Worm (Caenorhabditis elegans) whole organism, L1 larva: ENCODE data around the gene pdl-1.

Experiments used
- C04F5.9 ChIP-seq: sonication (generic microtip); optimal IDR thresholded peaks from 2 replicates; lab custom pipeline; 2016; ENCODE audit warnings: missing genetic modification characterization, missing compliant biosample characterization
- F16B12.6 ChIP-seq: fragments of 150-350 bp; optimal IDR thresholded peaks from 2 replicates; lab custom pipeline; 2014; ENCODE audit warnings: missing biosample characterization, missing genetic modification characterization
- blmp-1 ChIP-seq: fragments of 150-350 bp; optimal IDR thresholded peaks from 2 replicates; lab custom pipeline; 2014; ENCODE audit warnings: missing biosample characterization, missing genetic modification characterization
- ceh-82 ChIP-seq, 3 experiments: fragments of 150-350 bp in 1 of 3; sonication (generic microtip) in 2 of 3; optimal IDR thresholded peaks; 2 replicates each; lab custom pipeline; 2014 to 2017; ENCODE audit warnings: missing biosample characterization in 3 of 3, missing genetic modification characterization in 3 of 3
- ces-1 ChIP-seq: fragments of 150-350 bp; optimal IDR thresholded peaks from 2 replicates; lab custom pipeline; 2014; ENCODE audit warnings: missing biosample characterization, missing genetic modification reagents, missing genetic modification characterization
- efl-1 ChIP-seq, 4 experiments: fragments of 150-350 bp; optimal IDR thresholded peaks in 3 of 4; peaks in 1 of 4; 1 replicate in 1 of 4; 2 replicates in 3 of 4; lab custom pipeline; 2014; ENCODE audit warnings: missing biosample characterization in 2 of 4, missing genetic modification characterization in 2 of 4, missing genetic modification reagents in 2 of 4
- efl-3 ChIP-seq: fragments of 200-800 bp; sonication (Bioruptor generic); optimal IDR thresholded peaks from 2 replicates; lab custom pipeline; 2018; ENCODE audit warnings: mild to moderate bottlenecking, missing genetic modification characterization, missing compliant biosample characterization
- egl-13 ChIP-seq: sonication (generic microtip); optimal IDR thresholded peaks from 2 replicates; lab custom pipeline; 2016; ENCODE audit warnings: missing genotype, missing genetic modification reagents, missing genetic modification characterization, missing compliant biosample characterization
- elt-2 ChIP-seq: sonication (generic microtip); optimal IDR thresholded peaks from 2 replicates; lab custom pipeline; 2016; ENCODE audit warnings: missing genetic modification characterization, mild to moderate bottlenecking, inconsistent platforms, missing compliant biosample characterization, missing genetic modification reagents
- fkh-10 ChIP-seq: sonication (generic microtip); optimal IDR thresholded peaks from 2 replicates; lab custom pipeline; 2017; ENCODE audit warnings: missing biosample characterization, missing genetic modification reagents, missing genetic modification characterization
- fkh-4 ChIP-seq: sonication (generic microtip); optimal IDR thresholded peaks from 2 replicates; lab custom pipeline; 2016; ENCODE audit warnings: missing compliant biosample characterization, missing genetic modification characterization, borderline replicate concordance
- hpl-2 ChIP-seq: fragments of 150-350 bp; optimal IDR thresholded peaks from 2 replicates; lab custom pipeline; 2014; ENCODE audit warnings: missing biosample characterization, missing genetic modification reagents, missing genetic modification characterization
- irx-1 ChIP-seq: sonication (generic microtip); optimal IDR thresholded peaks from 2 replicates; lab custom pipeline; 2016; ENCODE audit warnings: missing genetic modification characterization, missing compliant biosample characterization
- isw-1 ChIP-seq: fragments of 200-800 bp; sonication (Bioruptor generic); IDR thresholded peaks from 2 replicates; pipeline ENCODE4 v1.3.6; 2022; ENCODE audit warnings: missing genetic modification characterization, missing compliant biosample characterization
- lin-13 ChIP-seq: fragments of 150-350 bp; optimal IDR thresholded peaks from 2 replicates; lab custom pipeline; 2014; ENCODE audit warnings: missing biosample characterization, missing genetic modification reagents, missing genetic modification characterization
- lin-15B ChIP-seq: fragments of 150-350 bp; sonication (generic microtip); optimal IDR thresholded peaks from 3 replicates; lab custom pipeline; 2014; ENCODE audit warnings: missing biosample characterization, missing genetic modification characterization
- lin-35 ChIP-seq, 2 experiments: fragments of 150-350 bp; optimal IDR thresholded peaks; 2 replicates each; lab custom pipeline; 2014; ENCODE audit warnings: missing biosample characterization in 2 of 2, missing genetic modification characterization in 2 of 2, missing genetic modification reagents in 2 of 2
- lir-3 ChIP-seq: sonication (generic microtip); optimal IDR thresholded peaks from 2 replicates; lab custom pipeline; 2016; ENCODE audit warnings: mild to moderate bottlenecking, missing genetic modification characterization, moderate library complexity, missing compliant biosample characterization; ENCODE audit not compliant: poor library complexity
- lsy-2 ChIP-seq, 2 experiments: fragments of 150-350 bp; optimal IDR thresholded peaks; 2 replicates each; lab custom pipeline; 2014; ENCODE audit warnings: missing biosample characterization in 2 of 2, missing genetic modification characterization in 2 of 2
- mdl-1 ChIP-seq, 2 experiments: fragments of 150-350 bp; optimal IDR thresholded peaks; 2 replicates each; lab custom pipeline; 2014 to 2017; ENCODE audit warnings: missing biosample characterization in 2 of 2, missing genetic modification characterization in 2 of 2, inconsistent platforms in 1 of 2
- mep-1 ChIP-seq: fragments of 150-350 bp; optimal IDR thresholded peaks from 2 replicates; lab custom pipeline; 2014; ENCODE audit warnings: missing biosample characterization, missing genetic modification characterization
- nhr-20 ChIP-seq: sonication (generic microtip); optimal IDR thresholded peaks from 2 replicates; lab custom pipeline; 2016; ENCODE audit warnings: mild to moderate bottlenecking, missing genetic modification characterization, missing compliant biosample characterization
- nhr-47 ChIP-seq: sonication (generic microtip); optimal IDR thresholded peaks from 2 replicates; lab custom pipeline; 2016; ENCODE audit warnings: mild to moderate bottlenecking, missing genetic modification characterization, moderate library complexity, missing compliant biosample characterization
- nhr-76 ChIP-seq: sonication (generic microtip); optimal IDR thresholded peaks from 2 replicates; lab custom pipeline; 2017; ENCODE audit warnings: missing biosample characterization, missing genetic modification characterization
- nhr-90 ChIP-seq: sonication (generic microtip); optimal IDR thresholded peaks from 2 replicates; lab custom pipeline; 2016; ENCODE audit warnings: mild to moderate bottlenecking, missing genetic modification characterization, missing compliant biosample characterization; ENCODE audit not compliant: poor library complexity
- pag-3 ChIP-seq: sonication (generic microtip); optimal IDR thresholded peaks from 2 replicates; lab custom pipeline; 2017; ENCODE audit warnings: missing genetic modification characterization, mild to moderate bottlenecking, missing compliant biosample characterization, antibody characterized with exemption, borderline replicate concordance; ENCODE audit not compliant: insufficient read depth
- pqm-1 ChIP-seq: sonication (generic microtip); optimal IDR thresholded peaks from 3 replicates; lab custom pipeline; 2017; ENCODE audit warnings: missing biosample characterization, missing genetic modification characterization
- snu-23 ChIP-seq: sonication (generic microtip); optimal IDR thresholded peaks from 2 replicates; lab custom pipeline; 2016; ENCODE audit warnings: missing genetic modification characterization, missing compliant biosample characterization
- sox-4 ChIP-seq: sonication (generic microtip); optimal IDR thresholded peaks from 2 replicates; lab custom pipeline; 2016; ENCODE audit warnings: missing genetic modification characterization, missing compliant biosample characterization
- sptf-1 ChIP-seq: fragments of 150-350 bp; optimal IDR thresholded peaks from 2 replicates; lab custom pipeline; 2014; ENCODE audit warnings: missing biosample characterization, missing genetic modification characterization
- tbx-2 ChIP-seq: sonication (generic microtip); optimal IDR thresholded peaks from 2 replicates; lab custom pipeline; 2016; ENCODE audit warnings: missing genetic modification characterization, missing compliant biosample characterization
- unc-98 ChIP-seq: fragments of 200-800 bp; sonication (Bioruptor generic); IDR thresholded peaks from 2 replicates; pipeline ENCODE4 v1.3.6; 2022; ENCODE audit warnings: missing genetic modification characterization, missing compliant biosample characterization
- vab-15 ChIP-seq: sonication (generic microtip); optimal IDR thresholded peaks from 2 replicates; lab custom pipeline; 2017; ENCODE audit warnings: missing genotype, mild to moderate bottlenecking, missing genetic modification characterization, missing compliant biosample characterization
- zip-4 ChIP-seq: fragments of 200-800 bp; sonication (Bioruptor generic); optimal IDR thresholded peaks from 2 replicates; lab custom pipeline; 2018; ENCODE audit warnings: mild to moderate bottlenecking, missing genetic modification characterization, moderate library complexity, missing compliant biosample characterization
- ztf-11 ChIP-seq, 2 experiments: sonication (generic microtip); optimal IDR thresholded peaks; 2 replicates each; lab custom pipeline; 2016 to 2017; ENCODE audit warnings: missing genetic modification characterization in 2 of 2, missing biosample characterization in 1 of 2, missing compliant biosample characterization in 1 of 2
- ztf-4 ChIP-seq: fragments of 150-350 bp; optimal IDR thresholded peaks from 2 replicates; lab custom pipeline; 2014; ENCODE audit warnings: missing biosample characterization, missing genetic modification characterization

The pdl-1 gene

ce11 chrII:7187110-7187509 is 3.5 kb downstream of the pdl-1 start, which contains the start of gene C27H5.6:
TSS of gene C27H5.6 (minus strand) at chrII:7187210.
- TF ChIP-seq egl-13 (tag; lab: Kevin White, UChicago) = no peak
- TF ChIP-seq lir-3 (tag; lab: Kevin White, UChicago) = peak; percentile 34

ce11 chrII:7189120-7189519 is 5.5 kb downstream of the pdl-1 start, which contains the start of gene E04F6.4:
TSS of gene E04F6.4 (plus strand) at chrII:7189420.
- no peak for TF ChIP-seq nhr-90 (tag; lab: Kevin White, UChicago)
- no peak for TF ChIP-seq blmp-1 (tag; lab: Kevin White, UChicago)
- TF ChIP-seq snu-23 (GFP tag; lab: Kevin White, UChicago) = no peak
- no peak for TF ChIP-seq isw-1
- TF ChIP-seq zip-4 = no peak
- TF ChIP-seq pag-3 (tag; lab: Kevin White, UChicago) = no peak
- TF ChIP-seq fkh-4 (tag; lab: Kevin White, UChicago) = no peak
- no peak for TF ChIP-seq sox-4 (tag; lab: Kevin White, UChicago)
- TF ChIP-seq pqm-1 (tag; lab: Kevin White, UChicago) = no peak
- TF ChIP-seq hpl-2 (GFP tag; lab: Kevin White, UChicago) = no peak
- TF ChIP-seq efl-3 (GFP tag; lab: Kevin White, UChicago) = no peak
- TF ChIP-seq ztf-11 (tag; optimal IDR thresholded peaks at IDR 0.05; lab: Kevin White, UChicago) = no peak

DNA sequence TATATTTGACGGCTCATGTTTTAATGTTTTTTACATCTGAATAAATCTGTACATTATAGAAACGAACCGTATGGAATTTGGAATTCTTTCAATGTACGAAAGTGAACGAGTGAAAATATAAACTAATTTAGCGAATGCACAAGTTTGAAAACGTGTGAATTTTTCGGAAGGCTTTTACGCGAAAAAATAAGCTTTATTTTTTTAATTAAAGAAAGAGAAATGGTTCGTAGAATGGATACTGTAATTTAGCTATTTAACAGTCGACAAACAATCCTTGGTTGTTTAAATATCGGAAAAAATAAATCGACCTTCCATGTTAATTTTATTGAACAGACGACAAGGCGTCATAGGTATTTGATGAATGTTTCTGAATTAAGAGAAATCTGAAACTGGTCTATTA is 11.9 kb downstream of the pdl-1 start, which contains the start of gene acdh-12:
Gene acdh-12, minus strand, starts transcription at position 101 of the 400 bp plus-strand sequence.
- TF ChIP-seq blmp-1 (tag; lab: Kevin White, UChicago) = no peak
- TF ChIP-seq snu-23 (GFP tag; lab: Kevin White, UChicago) = no peak
- TF ChIP-seq nhr-47 (tag; lab: Kevin White, UChicago) = no peak
- no peak for TF ChIP-seq lin-13
- TF ChIP-seq unc-98 (GFP tag; lab: Robert Waterston, UW) = no peak
- no peak for TF ChIP-seq ceh-82 (tag; optimal IDR thresholded peaks at IDR 0.05; lab: Kevin White, UChicago)
- TF ChIP-seq fkh-4 (tag; lab: Kevin White, UChicago) = no peak
- TF ChIP-seq vab-15 (tag; lab: Kevin White, UChicago) = no peak
- no peak for TF ChIP-seq efl-1 (optimal IDR thresholded peaks at IDR 0.05; lab: Kevin White, UChicago)
- TF ChIP-seq efl-1 (GFP tag; optimal IDR thresholded peaks at IDR 0.05 in 1 of 2; lab: Kevin White, UChicago) = no peak
- no peak for TF ChIP-seq tbx-2 (tag; lab: Kevin White, UChicago)
- TF ChIP-seq fkh-10 = no peak
- TF ChIP-seq lsy-2 (tag; optimal IDR thresholded peaks at IDR 0.05; lab: Kevin White, UChicago) = no peak
- no peak for TF ChIP-seq sox-4 (tag; lab: Kevin White, UChicago)
- no peak for TF ChIP-seq irx-1 (tag; lab: Kevin White, UChicago)
- no peak for TF ChIP-seq sptf-1
- no peak for TF ChIP-seq C04F5.9
- no peak for TF ChIP-seq nhr-76 (tag; lab: Kevin White, UChicago)

DNA sequence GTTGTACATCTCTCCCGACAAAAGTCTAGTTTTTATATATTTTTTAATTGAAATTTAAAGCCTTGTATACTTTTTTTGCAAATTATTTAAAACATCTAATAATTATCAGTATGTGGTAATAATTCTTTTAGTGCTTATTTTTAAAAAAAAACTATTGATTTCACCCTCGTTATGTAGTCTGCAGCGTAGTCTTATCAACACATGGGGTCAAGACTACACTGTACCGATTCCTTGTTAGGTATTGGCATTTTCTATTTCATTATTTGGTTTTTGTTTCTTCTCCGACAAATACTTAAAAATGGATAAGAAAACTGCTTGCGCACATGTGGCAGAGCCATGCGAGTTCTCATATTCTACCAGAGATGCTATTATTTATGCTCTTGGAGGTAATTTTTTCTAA is 12.4 kb downstream of the pdl-1 start, which contains the start of gene maoc-1:
Gene maoc-1, plus strand, starts transcription at position 237 of the 400 bp plus-strand sequence.
- TF ChIP-seq mdl-1 (tag; optimal IDR thresholded peaks at IDR 0.05; lab: Kevin White, UChicago) = no peak
- no peak for TF ChIP-seq lin-15B
- no peak for TF ChIP-seq ztf-4 (tag; lab: Kevin White, UChicago)
- peak; percentile 36 for TF ChIP-seq nhr-20
- TF ChIP-seq isw-1 = no peak
- TF ChIP-seq mep-1 = no peak
- TF ChIP-seq lin-35 (GFP tag; optimal IDR thresholded peaks at IDR 0.05; lab: Kevin White, UChicago) = peak in 1 of 2 experiments; percentile 18
- TF ChIP-seq ces-1 (GFP tag; lab: Kevin White, UChicago) = no peak
- TF ChIP-seq elt-2 = peak; percentile 6
- no peak for TF ChIP-seq nhr-90 (tag; lab: Kevin White, UChicago)
- TF ChIP-seq blmp-1 (tag; lab: Kevin White, UChicago) = peak; percentile 5
- TF ChIP-seq F16B12.6 (tag; lab: Kevin White, UChicago) = no peak
